Worm (Caenorhabditis elegans): ENCODE measurements around the gene pas-1.

pas-1 gene

DNA sequence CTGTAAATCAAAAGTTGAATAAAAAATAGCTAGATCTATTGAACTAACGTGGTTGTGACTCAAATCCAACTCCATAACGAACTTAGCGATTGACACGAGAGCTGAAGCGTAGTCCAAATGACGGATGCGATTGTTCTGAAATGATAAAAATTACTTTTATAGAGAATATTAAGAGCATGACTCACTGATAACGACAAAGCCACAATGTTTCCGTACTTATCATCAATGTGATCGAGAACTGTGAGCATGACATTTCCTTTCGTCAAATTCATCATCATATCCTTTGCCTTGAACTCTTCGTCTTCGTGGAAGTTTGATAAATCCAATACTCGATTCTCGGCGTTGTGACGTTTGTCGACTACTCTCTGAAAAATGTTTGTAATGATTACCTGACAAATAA, 8.4 kb downstream of the pas-1 start:
- TF ChIP-seq egl-5 (tag; optimal IDR thresholded peaks at IDR 0.05) (no peak), jun-1 (tag; optimal IDR thresholded peaks at IDR 0.05) (peak; percentile 58), snpc-4 (tag; optimal IDR thresholded peaks at IDR 0.05) (no peak), lin-15B (tag; optimal IDR thresholded peaks at IDR 0.05) (no peak), nhr-76 (tag; optimal IDR thresholded peaks at IDR 0.05) (no peak), ceh-9 (tag; optimal IDR thresholded peaks at IDR 0.05) (no peak), ceh-16 (tag; optimal IDR thresholded peaks at IDR 0.05) (no peak), pqm-1 (tag; optimal IDR thresholded peaks at IDR 0.05) (peak; percentile 86), skn-1 (tag; optimal IDR thresholded peaks at IDR 0.05) (peak; percentile 10), elt-3 (tag; optimal IDR thresholded peaks at IDR 0.05) (no peak), ztf-4 (tag; optimal IDR thresholded peaks at IDR 0.05) (no peak), nhr-43 (tag; optimal IDR thresholded peaks at IDR 0.05; ENCODE audit: poor library complexity, severe bottlenecking) (no peak), mml-1 (tag; optimal IDR thresholded peaks at IDR 0.05) (no peak), fos-1 (tag; optimal IDR thresholded peaks at IDR 0.05) (no peak), unc-62 (GFP tag; optimal IDR thresholded peaks at IDR 0.05) (no peak), nhr-11 (tag; optimal IDR thresholded peaks at IDR 0.05) (no peak), hmg-11 (tag; optimal IDR thresholded peaks at IDR 0.05) (no peak), unc-39 (tag; optimal IDR thresholded peaks at IDR 0.05) (no peak), zag-1 (tag; optimal IDR thresholded peaks at IDR 0.05) (no peak), elt-2 (tag; optimal IDR thresholded peaks at IDR 0.05) (peak; percentile 71), nhr-237 (tag; optimal IDR thresholded peaks at IDR 0.05) (no peak)

DNA sequence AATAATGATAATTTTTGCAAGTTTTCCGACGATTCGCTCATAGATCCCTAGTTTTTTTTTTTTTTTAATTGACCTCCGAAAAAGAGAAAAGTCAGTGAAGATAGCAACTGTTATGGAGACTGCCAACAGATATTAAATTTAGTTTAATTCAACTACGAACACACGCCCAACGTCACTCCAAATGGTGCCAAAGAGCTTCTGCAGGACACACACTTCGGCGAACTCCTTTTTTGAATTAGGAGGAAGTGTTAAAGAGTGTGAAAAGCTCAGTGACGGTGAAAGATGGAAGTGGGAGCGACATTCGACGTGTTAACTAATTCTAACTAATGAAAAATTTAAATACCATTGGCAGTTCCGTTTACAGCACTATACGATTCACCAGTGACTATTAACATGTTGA, 10.4 kb downstream of the pas-1 start:
- TF ChIP-seq nhr-28 (tag; optimal IDR thresholded peaks at IDR 0.05): no peak
- TF ChIP-seq ceh-16 (tag; optimal IDR thresholded peaks at IDR 0.05): no peak
- peak; percentile 65 for TF ChIP-seq ama-1 (optimal IDR thresholded peaks at IDR 0.05)

DNA sequence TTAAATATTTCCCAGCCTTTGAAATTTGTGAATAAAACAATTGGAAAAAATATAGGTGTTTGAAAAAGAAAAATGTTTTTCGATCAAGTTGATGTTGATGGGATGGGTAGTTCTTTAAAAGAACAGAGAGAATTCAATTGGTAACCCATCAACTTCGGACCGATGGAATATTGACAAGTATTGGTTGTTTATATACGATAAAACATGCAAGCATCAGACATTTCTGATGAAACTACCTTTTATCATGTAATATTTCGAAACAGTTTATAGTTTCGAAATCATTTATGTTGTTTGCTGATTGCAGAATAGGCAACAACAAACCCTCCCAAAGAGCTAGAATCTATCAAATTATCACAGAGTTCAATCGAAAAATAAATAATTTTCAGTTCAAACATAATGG, 12.5 kb downstream of the pas-1 start:
- TF ChIP-seq snpc-4 (tag; optimal IDR thresholded peaks at IDR 0.05): peak; percentile 91
- TF ChIP-seq tbx-2 (tag; optimal IDR thresholded peaks at IDR 0.05): no peak

DNA sequence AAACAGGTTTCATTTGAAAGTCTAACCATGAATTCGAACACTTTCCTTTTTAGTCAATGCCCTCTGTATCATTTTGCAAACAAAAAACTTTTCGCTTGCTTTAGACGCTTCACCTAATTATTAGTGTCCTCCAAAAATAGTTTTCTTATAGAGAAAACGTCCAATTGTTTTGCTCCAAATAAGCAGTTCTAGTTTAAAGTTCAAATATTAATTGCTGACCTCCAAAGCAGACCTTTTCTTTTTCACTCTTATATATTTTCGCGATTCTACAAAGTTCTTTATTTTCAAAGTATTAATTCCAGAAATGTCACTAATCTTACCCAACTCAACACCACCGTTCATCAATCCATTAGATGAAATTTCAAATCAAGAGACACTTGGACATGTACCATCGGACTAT, 13.6 kb downstream of the pas-1 start, which contains the start of gene gnrr-2:
gnrr-2 (plus strand) TSS at position 301 of the 400 bp plus-strand sequence.
- no peak for TF ChIP-seq zag-1 (tag; optimal IDR thresholded peaks at IDR 0.05)
- no peak for TF ChIP-seq R02D3.7 (tag; optimal IDR thresholded peaks at IDR 0.05)
- TF ChIP-seq nhr-11 (tag; optimal IDR thresholded peaks at IDR 0.05): no peak
- TF ChIP-seq nfya-1 (tag; optimal IDR thresholded peaks at IDR 0.05; ENCODE audit: insufficient read depth): no peak
- no peak for TF ChIP-seq aly-2 (tag; optimal IDR thresholded peaks at IDR 0.05)
- no peak for TF ChIP-seq lin-15B (tag; optimal IDR thresholded peaks at IDR 0.05)
- TF ChIP-seq nhr-23 (tag; optimal IDR thresholded peaks at IDR 0.05): no peak
- no peak for TF ChIP-seq eor-1 (tag; optimal IDR thresholded peaks at IDR 0.05)
- TF ChIP-seq lsy-12 (tag; optimal IDR thresholded peaks at IDR 0.05): no peak
- TF ChIP-seq sea-2 (GFP tag; optimal IDR thresholded peaks at IDR 0.05): no peak
- TF ChIP-seq nhr-28 (tag; optimal IDR thresholded peaks at IDR 0.05): no peak
- no peak for TF ChIP-seq fos-1 (tag; optimal IDR thresholded peaks at IDR 0.05)
- TF ChIP-seq ceh-28 (tag; optimal IDR thresholded peaks at IDR 0.05): no peak

DNA sequence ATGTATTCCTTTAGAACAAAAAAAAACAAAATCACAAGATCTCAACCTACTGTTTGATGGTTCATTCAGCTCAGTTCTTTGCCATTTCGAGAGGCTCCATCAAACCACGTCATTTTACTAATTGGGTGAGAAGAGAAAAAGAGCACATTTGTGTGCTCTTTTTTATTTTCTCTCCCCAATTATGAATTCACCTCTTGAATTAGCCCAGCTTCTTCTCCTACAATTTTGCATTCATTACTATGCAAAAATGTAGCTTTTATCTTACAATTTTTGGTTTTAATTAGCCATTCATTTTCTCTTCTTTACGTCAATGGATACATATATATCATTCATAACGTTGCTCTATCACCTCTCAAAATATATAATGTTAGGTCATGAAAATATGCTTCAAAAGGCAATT, 16.8 kb downstream of the pas-1 start:
- no peak for TF ChIP-seq lin-15B (tag; optimal IDR thresholded peaks at IDR 0.05)
- TF ChIP-seq skn-1 (tag; optimal IDR thresholded peaks at IDR 0.05): no peak
- TF ChIP-seq elt-3 (tag; optimal IDR thresholded peaks at IDR 0.05): no peak
- TF ChIP-seq ceh-16 (tag; optimal IDR thresholded peaks at IDR 0.05): no peak
- no peak for TF ChIP-seq lsy-12 (tag; optimal IDR thresholded peaks at IDR 0.05)
- TF ChIP-seq nfya-1 (tag; optimal IDR thresholded peaks at IDR 0.05; ENCODE audit: insufficient read depth): no peak
- TF ChIP-seq nhr-67 (tag; optimal IDR thresholded peaks at IDR 0.05): no peak
- TF ChIP-seq ceh-28 (tag; optimal IDR thresholded peaks at IDR 0.05): no peak
- TF ChIP-seq nhr-76 (tag; optimal IDR thresholded peaks at IDR 0.05): no peak
- TF ChIP-seq fos-1 (tag; optimal IDR thresholded peaks at IDR 0.05): no peak
- no peak for TF ChIP-seq egl-5 (tag; optimal IDR thresholded peaks at IDR 0.05)

Data from whole organism, L3 larva.